Fruit fly (Drosophila melanogaster) whole organism, wandering third instar larva: ENCODE data around the gene Cypl.

Experiments
- Abd-B ChIP-seq: fragments of >200 bp; optimal IDR thresholded peaks from 2 replicates; lab custom pipeline; 2017; ENCODE audit warnings: missing biosample characterization, missing genetic modification characterization
- CG32264 ChIP-seq: fragments of 200-800 bp; sonication (Bioruptor generic); optimal IDR thresholded peaks from 2 replicates; lab custom pipeline; 2016; ENCODE audit warnings: missing biosample characterization, missing genetic modification characterization
- CG9705 ChIP-seq: fragments of 200-800 bp; sonication (Bioruptor generic); optimal IDR thresholded peaks from 2 replicates; lab custom pipeline; 2018; ENCODE audit warnings: missing biosample characterization, mild to moderate bottlenecking, missing genetic modification characterization
- CrebA ChIP-seq: fragments of 200-800 bp; sonication (Bioruptor generic); optimal IDR thresholded peaks from 2 replicates; lab custom pipeline; 2016; ENCODE audit warnings: missing biosample characterization, mild to moderate bottlenecking, missing genetic modification characterization, borderline replicate concordance
- Dfd ChIP-seq: fragments of >200 bp; optimal IDR thresholded peaks from 2 replicates; lab custom pipeline; 2017; ENCODE audit warnings: missing biosample characterization, missing genetic modification characterization
- Dif ChIP-seq: fragments of 200-275, 200-300 bp; sonication (Bioruptor generic); optimal IDR thresholded peaks from 2 replicates; lab custom pipeline; 2018; ENCODE audit warnings: missing biosample characterization, missing genetic modification characterization; ENCODE audit not compliant: partially characterized antibody
- GATAd ChIP-seq: sonication (Bioruptor generic); optimal IDR thresholded peaks from 2 replicates; lab custom pipeline; 2016; ENCODE audit warnings: missing biosample characterization, missing genetic modification characterization
- HLH106 ChIP-seq: fragments of 200-800 bp; optimal IDR thresholded peaks from 3 replicates; lab custom pipeline; 2019; ENCODE audit warnings: missing biosample characterization, mild to moderate bottlenecking, missing genetic modification characterization, moderate library complexity
- Hnf4 ChIP-seq: fragments of 200-800 bp; sonication (Bioruptor generic); optimal IDR thresholded peaks from 2 replicates; lab custom pipeline; 2016; ENCODE audit warnings: missing biosample characterization, mild to moderate bottlenecking, missing genetic modification characterization
- Hr78 ChIP-seq: fragments of >200 bp; optimal IDR thresholded peaks from 2 replicates; lab custom pipeline; 2017; ENCODE audit warnings: missing biosample characterization, missing genetic modification characterization
- Hr83 ChIP-seq: fragments of 200-300 bp; sonication (Bioruptor generic); optimal IDR thresholded peaks from 2 replicates; lab custom pipeline; 2016; ENCODE audit warnings: missing biosample characterization, mild to moderate bottlenecking, missing genetic modification characterization, moderate library complexity; ENCODE audit not compliant: poor library complexity, severe bottlenecking
- Jra ChIP-seq: sonication (Bioruptor generic); optimal IDR thresholded peaks from 2 replicates; lab custom pipeline; 2016; ENCODE audit warnings: missing biosample characterization, missing genetic modification characterization
- Myc ChIP-seq: fragments of >200 bp; optimal IDR thresholded peaks from 2 replicates; lab custom pipeline; 2017
- N ChIP-seq: fragments of >200 bp; optimal IDR thresholded peaks from 2 replicates; lab custom pipeline; 2018; ENCODE audit warnings: missing biosample characterization, missing external identifiers, missing genetic modification characterization
- OdsH ChIP-seq: fragments of 200-800 bp; sonication (Bioruptor generic); optimal IDR thresholded peaks from 2 replicates; lab custom pipeline; 2016; ENCODE audit warnings: missing biosample characterization, mild to moderate bottlenecking, missing genetic modification characterization
- Rel ChIP-seq, 2 experiments: fragments of 200-800 bp; sonication (Bioruptor generic) in 1 of 2; optimal IDR thresholded peaks; 2 replicates in 1 of 2; 3 replicates in 1 of 2; lab custom pipeline; 2016 to 2019; ENCODE audit warnings: mild to moderate bottlenecking in 2 of 2, missing biosample characterization in 2 of 2, missing genetic modification characterization in 2 of 2, moderate library complexity in 1 of 2
- Sp1 ChIP-seq: fragments of 200-800 bp; sonication (Bioruptor generic); optimal IDR thresholded peaks from 3 replicates; lab custom pipeline; 2019; ENCODE audit warnings: missing biosample characterization, mild to moderate bottlenecking, missing genetic modification characterization, moderate library complexity
- Vsx2 ChIP-seq: fragments of 200-300, 225-300 bp; sonication (Bioruptor generic); optimal IDR thresholded peaks from 2 replicates; lab custom pipeline; 2018; ENCODE audit warnings: missing biosample characterization, missing genetic modification characterization; ENCODE audit not compliant: partially characterized antibody
- br ChIP-seq: fragments of 200-800 bp; sonication (Bioruptor generic); optimal IDR thresholded peaks from 2 replicates; lab custom pipeline; 2016; ENCODE audit warnings: missing biosample characterization, missing genetic modification characterization
- brk ChIP-seq: fragments of 200-800 bp; sonication (Bioruptor generic); optimal IDR thresholded peaks from 2 replicates; lab custom pipeline; 2016; ENCODE audit warnings: missing biosample characterization, mild to moderate bottlenecking, missing genetic modification characterization
- dl ChIP-seq, 2 experiments: fragments of 175-275, 200-275 bp in 1 of 2; fragments of 200-275 bp in 1 of 2; sonication (Bioruptor generic); optimal IDR thresholded peaks; lab custom pipeline; 2018; ENCODE audit warnings: mild to moderate bottlenecking in 2 of 2, missing biosample characterization in 2 of 2, missing genetic modification characterization in 2 of 2, moderate library complexity in 2 of 2; ENCODE audit not compliant: partially characterized antibody in 2 of 2, insufficient read depth in 1 of 2
- dmrt93B ChIP-seq: fragments of 200-800 bp; sonication (Bioruptor generic); optimal IDR thresholded peaks from 2 replicates; lab custom pipeline; 2018; ENCODE audit warnings: missing biosample characterization, mild to moderate bottlenecking, missing genetic modification characterization
- dsf ChIP-seq: sonication (Bioruptor generic); optimal IDR thresholded peaks from 2 replicates; lab custom pipeline; 2016; ENCODE audit warnings: missing biosample characterization, missing genetic modification characterization, borderline replicate concordance
- ey ChIP-seq: fragments of 200-800 bp; sonication (Bioruptor generic); optimal IDR thresholded peaks from 2 replicates; lab custom pipeline; 2016; ENCODE audit warnings: missing biosample characterization, missing genetic modification characterization
- foxo ChIP-seq, 2 experiments: fragments of 200-800 bp; sonication (Bioruptor generic); optimal IDR thresholded peaks; 2 replicates in 1 of 2; 3 replicates in 1 of 2; lab custom pipeline; 2016 to 2017; ENCODE audit warnings: missing biosample characterization in 2 of 2, missing genetic modification characterization in 2 of 2
- fru ChIP-seq: fragments of 200-800 bp; sonication (Bioruptor generic); optimal IDR thresholded peaks from 3 replicates; lab custom pipeline; 2016; ENCODE audit warnings: missing biosample characterization, mild to moderate bottlenecking, missing genetic modification characterization
- h ChIP-seq: fragments of 200-800 bp; sonication (Bioruptor generic); optimal IDR thresholded peaks from 3 replicates; lab custom pipeline; 2016; ENCODE audit warnings: missing biosample characterization, mild to moderate bottlenecking, missing genetic modification characterization
- jim ChIP-seq: fragments of 175-275, 200-325 bp; sonication (Bioruptor generic); optimal IDR thresholded peaks from 2 replicates; lab custom pipeline; 2016; ENCODE audit warnings: missing biosample characterization, mild to moderate bottlenecking, missing genetic modification characterization
- lola ChIP-seq: fragments of >200 bp; optimal IDR thresholded peaks from 2 replicates; lab custom pipeline; 2017; ENCODE audit warnings: missing biosample characterization, missing genetic modification characterization
- pan ChIP-seq: fragments of >200 bp; optimal IDR thresholded peaks from 2 replicates; lab custom pipeline; 2017
- psq ChIP-seq: fragments of 200-800 bp; sonication (Bioruptor generic); optimal IDR thresholded peaks from 3 replicates; lab custom pipeline; 2017; ENCODE audit warnings: missing biosample characterization, mild to moderate bottlenecking, missing genetic modification characterization, moderate library complexity
- rgr ChIP-seq: fragments of 200-800 bp; sonication (Bioruptor generic); optimal IDR thresholded peaks from 3 replicates; lab custom pipeline; 2016; ENCODE audit warnings: missing biosample characterization, mild to moderate bottlenecking, missing genetic modification characterization
- sage ChIP-seq: fragments of 200-800 bp; sonication (Bioruptor generic); optimal IDR thresholded peaks from 2 replicates; lab custom pipeline; 2016; ENCODE audit warnings: missing biosample characterization, mild to moderate bottlenecking, missing genetic modification characterization
- sv ChIP-seq: fragments of 200-800 bp; sonication (Bioruptor generic); optimal IDR thresholded peaks from 3 replicates; lab custom pipeline; 2016; ENCODE audit warnings: missing biosample characterization, missing genetic modification characterization
- tai ChIP-seq: sonication (Bioruptor generic); optimal IDR thresholded peaks from 2 replicates; lab custom pipeline; 2016; ENCODE audit warnings: missing biosample characterization, missing genetic modification characterization
- usp ChIP-seq: fragments of >200 bp; optimal IDR thresholded peaks from 2 replicates; lab custom pipeline; 2017; ENCODE audit warnings: missing biosample characterization, missing genetic modification characterization

Gene Cypl

DNA sequence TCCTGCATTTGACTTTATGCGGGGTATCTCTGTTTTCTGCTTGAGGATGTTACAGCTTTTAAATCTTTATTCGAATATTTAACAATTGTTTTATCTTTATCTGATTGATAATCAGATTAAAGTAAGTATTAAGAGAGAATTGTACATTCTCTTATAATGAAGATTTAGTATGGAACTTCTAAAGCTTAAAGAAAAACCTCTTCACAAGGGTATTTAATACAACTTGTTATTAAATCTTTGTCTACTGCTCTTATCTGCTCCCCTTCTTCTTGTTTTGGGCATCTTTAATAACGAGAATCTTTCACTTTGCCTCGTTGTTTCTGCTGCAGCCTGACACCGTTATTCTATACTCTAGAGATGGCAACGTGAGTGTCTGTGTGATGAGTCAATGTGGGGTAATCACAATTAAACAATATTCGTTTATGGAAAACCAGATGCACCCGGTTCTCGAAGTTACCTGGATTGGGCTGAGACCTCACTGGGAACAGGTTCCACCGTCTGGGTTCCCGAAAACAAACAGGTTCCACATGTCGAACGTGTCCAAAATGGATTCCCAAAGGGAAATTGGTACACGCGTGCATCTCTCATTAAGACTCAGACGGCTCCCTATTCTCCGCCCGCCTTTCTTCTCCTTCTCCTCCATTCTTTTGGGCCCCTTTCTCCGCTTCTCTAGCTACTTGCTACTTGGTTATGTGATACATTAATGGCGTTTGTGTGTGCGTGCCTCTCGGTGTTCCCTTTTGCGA is 7.5 kb upstream of the Cypl start (continued):
- TF ChIP-seq sv (GFP tag; lab: Kevin White, UChicago), result no peak
- no peak for TF ChIP-seq N (GFP tag; lab: Kevin White, UChicago)
- TF ChIP-seq Vsx2, result no peak
- TF ChIP-seq brk (GFP tag; lab: Kevin White, UChicago), result no peak

DNA sequence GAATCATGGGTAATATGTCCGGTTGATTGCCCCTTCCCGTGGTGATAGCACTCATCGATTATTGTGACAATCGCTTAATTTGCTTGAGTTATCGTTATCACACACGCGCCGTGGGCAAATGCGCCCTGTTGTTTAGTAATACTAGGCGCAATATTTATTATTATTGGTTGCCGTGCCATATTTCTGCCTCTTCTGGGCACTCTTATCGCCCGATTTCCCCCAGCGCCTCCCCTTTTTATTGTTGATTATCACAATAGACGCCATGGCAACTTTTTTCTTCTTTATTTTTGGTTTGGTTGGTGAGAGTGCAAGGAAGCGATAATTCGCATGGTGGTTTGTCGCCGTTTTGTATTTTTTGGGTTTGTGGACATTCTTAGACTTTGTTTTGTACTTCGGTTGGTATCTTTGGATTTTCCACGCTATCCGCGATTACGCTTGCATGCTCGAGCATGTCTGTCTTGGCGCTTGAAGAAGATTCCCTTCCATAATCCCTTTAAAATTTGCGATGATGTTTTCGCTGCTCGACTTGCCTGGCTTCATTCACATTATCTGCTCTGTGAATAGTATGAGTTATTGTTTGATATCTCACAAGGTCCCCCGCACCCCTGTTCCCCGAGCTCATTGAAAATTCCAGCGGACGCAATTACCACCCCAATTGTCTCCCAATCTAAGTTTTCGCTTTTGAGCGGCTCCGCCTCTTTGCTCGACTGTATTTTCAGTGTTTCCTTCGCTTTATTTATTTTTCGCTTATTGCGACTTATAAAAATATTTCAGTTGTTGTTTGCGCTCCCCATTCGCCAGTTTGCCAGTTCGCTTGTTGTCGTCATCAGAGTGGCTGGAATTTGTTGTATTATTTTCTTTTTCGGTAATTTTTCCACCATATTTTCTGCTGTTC is 5.8 kb upstream of the Cypl start:
- TF ChIP-seq Dfd (no peak), rgr (GFP tag; lab: Kevin White, UChicago) (peak; percentile 30), Hr83 (GFP tag; lab: Kevin White, UChicago) (peak; percentile 35), brk (GFP tag; lab: Kevin White, UChicago) (peak; percentile 17), br (GFP tag; lab: Kevin White, UChicago) (peak; percentile 62), CG32264 (GFP tag; lab: Kevin White, UChicago) (no peak), psq (peak; percentile 55), Rel (GFP tag; optimal IDR thresholded peaks at IDR 0.05; lab: Kevin White, UChicago) (peak; percentile 11), Rel (tag; optimal IDR thresholded peaks at IDR 0.05; lab: Kevin White, UChicago) (peak; percentile 93), sv (GFP tag; lab: Kevin White, UChicago) (no peak), jim (peak; percentile 88), CrebA (GFP tag; lab: Kevin White, UChicago) (no peak), foxo (GFP tag; optimal IDR thresholded peaks at IDR 0.05; lab: Kevin White, UChicago) (peak; percentile 8 to 12), OdsH (GFP tag; lab: Kevin White, UChicago) (peak; percentile 15), usp (GFP tag; lab: Kevin White, UChicago) (no peak), Abd-B (GFP tag; lab: Kevin White, UChicago) (no peak), Myc (no peak), h (GFP tag; lab: Kevin White, UChicago) (peak; percentile 89), sage (GFP tag; lab: Kevin White, UChicago) (peak; percentile 18), Dif (GFP tag; lab: Kevin White, UChicago) (no peak), HLH106 (tag; lab: Kevin White, UChicago) (peak; percentile 14), dmrt93B (GFP tag; lab: Kevin White, UChicago) (peak; percentile 3), GATAd (GFP tag; lab: Kevin White, UChicago) (no peak), Sp1 (peak; percentile 71), pan (no peak), tai (GFP tag; lab: Kevin White, UChicago) (no peak), Hnf4 (GFP tag; lab: Kevin White, UChicago) (peak; percentile 36), dl (GFP tag; optimal IDR thresholded peaks at IDR 0.05; lab: Kevin White, UChicago; ENCODE audit: insufficient read depth in 1 of 2, partially characterized antibody in 2 of 2) (no peak), CG9705 (GFP tag; lab: Kevin White, UChicago) (no peak), Vsx2 (no peak), fru (GFP tag; lab: Kevin White, UChicago) (peak; percentile 27)

- no peak for TF ChIP-seq Dif (GFP tag; lab: Kevin White, UChicago)
- no peak for TF ChIP-seq lola
- TF ChIP-seq Hnf4 (GFP tag; lab: Kevin White, UChicago), result peak; percentile 42
- TF ChIP-seq CG9705 (GFP tag; lab: Kevin White, UChicago), result no peak
- TF ChIP-seq rgr (GFP tag; lab: Kevin White, UChicago), result peak; percentile 73
- no peak for TF ChIP-seq Jra (GFP tag; lab: Kevin White, UChicago)
- TF ChIP-seq sv (GFP tag; lab: Kevin White, UChicago), result peak; percentile 47
- no peak for TF ChIP-seq Myc
- TF ChIP-seq dl (GFP tag; optimal IDR thresholded peaks at IDR 0.05; lab: Kevin White, UChicago; ENCODE audit: insufficient read depth in 1 of 2, partially characterized antibody in 2 of 2), result no peak
- no peak for TF ChIP-seq dmrt93B (GFP tag; lab: Kevin White, UChicago)
- peak; percentile 5 to 69 for TF ChIP-seq foxo (GFP tag; optimal IDR thresholded peaks at IDR 0.05; lab: Kevin White, UChicago)
- TF ChIP-seq Rel (GFP tag; optimal IDR thresholded peaks at IDR 0.05; lab: Kevin White, UChicago), result no peak
- no peak for TF ChIP-seq Rel (tag; optimal IDR thresholded peaks at IDR 0.05; lab: Kevin White, UChicago)
- TF ChIP-seq h (GFP tag; lab: Kevin White, UChicago), result peak; percentile 57
- TF ChIP-seq CrebA (GFP tag; lab: Kevin White, UChicago), result no peak
- TF ChIP-seq dsf (GFP tag; lab: Kevin White, UChicago), result no peak
- no peak for TF ChIP-seq brk (GFP tag; lab: Kevin White, UChicago)
- TF ChIP-seq ey, result peak; percentile 69
- no peak for TF ChIP-seq jim
- peak; percentile 51 for TF ChIP-seq tai (GFP tag; lab: Kevin White, UChicago)
- peak; percentile 57 for TF ChIP-seq psq
- TF ChIP-seq Dfd, result no peak
- TF ChIP-seq usp (GFP tag; lab: Kevin White, UChicago), result no peak
- TF ChIP-seq CG32264 (GFP tag; lab: Kevin White, UChicago), result no peak
- no peak for TF ChIP-seq GATAd (GFP tag; lab: Kevin White, UChicago)
- peak; percentile 59 for TF ChIP-seq OdsH (GFP tag; lab: Kevin White, UChicago)
- TF ChIP-seq Abd-B (GFP tag; lab: Kevin White, UChicago), result no peak
- TF ChIP-seq Hr83 (GFP tag; lab: Kevin White, UChicago), result peak; percentile 27
- no peak for TF ChIP-seq Hr78 (GFP tag; lab: Kevin White, UChicago)
- TF ChIP-seq br (GFP tag; lab: Kevin White, UChicago), result peak; percentile 53
- TF ChIP-seq pan, result no peak
- peak; percentile 54 for TF ChIP-seq fru (GFP tag; lab: Kevin White, UChicago)
Measured at dm6 chr3L:546819-547441, 4.2 kb upstream of the Cypl start.
